Fruit fly (Drosophila melanogaster): ENCODE data around the gene Mnt.

The Mnt gene

dm6 chrX:3722209-3722608 is 50.6 kb downstream of the Mnt start:
- TF ChIP-seq CrebA (GFP tag; optimal IDR thresholded peaks at IDR 0.05; ENCODE audit: borderline replicate concordance) (no peak), Dfd (GFP tag; optimal IDR thresholded peaks at IDR 0.05) (no peak), Abd-B (GFP tag; optimal IDR thresholded peaks at IDR 0.05) (no peak), h (GFP tag; optimal IDR thresholded peaks at IDR 0.05) (peak; percentile 34), Vsx2 (GFP tag; optimal IDR thresholded peaks at IDR 0.05; ENCODE audit: partially characterized antibody) (no peak), Myc (optimal IDR thresholded peaks at IDR 0.05) (no peak), Hnf4 (GFP tag; optimal IDR thresholded peaks at IDR 0.05) (peak; percentile 7), foxo (GFP tag; optimal IDR thresholded peaks at IDR 0.05) (peak in 1 of 2 experiments; percentile 42), fru (GFP tag; optimal IDR thresholded peaks at IDR 0.05) (peak; percentile 21), ey (GFP tag; optimal IDR thresholded peaks at IDR 0.05) (peak; percentile 14), CG9705 (GFP tag; optimal IDR thresholded peaks at IDR 0.05) (no peak)

dm6 chrX:3722975-3723374 is 51.4 kb downstream of the Mnt start:
- TF ChIP-seq dl (GFP tag; optimal IDR thresholded peaks at IDR 0.05; ENCODE audit: insufficient read depth in 1 of 2, partially characterized antibody in 2 of 2) (peak in 1 of 2 experiments; percentile 62), dsf (GFP tag; optimal IDR thresholded peaks at IDR 0.05; ENCODE audit: borderline replicate concordance) (no peak), Dif (GFP tag; optimal IDR thresholded peaks at IDR 0.05; ENCODE audit: partially characterized antibody) (peak; percentile 60)

- no peak for TF ChIP-seq Dif (GFP tag; optimal IDR thresholded peaks at IDR 0.05; ENCODE audit: partially characterized antibody)
- TF ChIP-seq rgr (GFP tag; optimal IDR thresholded peaks at IDR 0.05), result no peak
- no peak for TF ChIP-seq Mio (GFP tag; optimal IDR thresholded peaks at IDR 0.05)
- no peak for TF ChIP-seq dmrt93B (GFP tag; optimal IDR thresholded peaks at IDR 0.05)
- no peak for TF ChIP-seq Abd-B (GFP tag; optimal IDR thresholded peaks at IDR 0.05)
- no peak for TF ChIP-seq tai (GFP tag; optimal IDR thresholded peaks at IDR 0.05)
- no peak for TF ChIP-seq CG32264 (GFP tag; optimal IDR thresholded peaks at IDR 0.05)
- TF ChIP-seq CG9705 (GFP tag; optimal IDR thresholded peaks at IDR 0.05), result no peak
- TF ChIP-seq pan (optimal IDR thresholded peaks at IDR 0.05), result no peak
- TF ChIP-seq dsf (GFP tag; optimal IDR thresholded peaks at IDR 0.05; ENCODE audit: borderline replicate concordance), result no peak
- TF ChIP-seq dl (GFP tag; optimal IDR thresholded peaks at IDR 0.05; ENCODE audit: insufficient read depth in 1 of 2, partially characterized antibody in 2 of 2), result no peak
- TF ChIP-seq Jra (GFP tag; optimal IDR thresholded peaks at IDR 0.05), result no peak
- TF ChIP-seq usp (GFP tag; optimal IDR thresholded peaks at IDR 0.05), result no peak
- no peak for TF ChIP-seq sage (GFP tag; optimal IDR thresholded peaks at IDR 0.05)
- TF ChIP-seq h (GFP tag; optimal IDR thresholded peaks at IDR 0.05), result no peak
- no peak for TF ChIP-seq Hr78 (GFP tag; optimal IDR thresholded peaks at IDR 0.05)
- no peak for TF ChIP-seq Sp1 (GFP tag; optimal IDR thresholded peaks at IDR 0.05)
- TF ChIP-seq Rel (GFP tag; optimal IDR thresholded peaks at IDR 0.05), result no peak
- no peak for TF ChIP-seq Rel (tag; optimal IDR thresholded peaks at IDR 0.05)
- TF ChIP-seq brk (GFP tag; optimal IDR thresholded peaks at IDR 0.05), result no peak
These were observed 53.4 kb downstream of the Mnt start for dm6 chrX:3725047-3725446.

- TF ChIP-seq Myc (optimal IDR thresholded peaks at IDR 0.05) (no peak), Hr78 (GFP tag; optimal IDR thresholded peaks at IDR 0.05) (no peak), Dif (GFP tag; optimal IDR thresholded peaks at IDR 0.05; ENCODE audit: partially characterized antibody) (no peak), h (GFP tag; optimal IDR thresholded peaks at IDR 0.05) (no peak), rgr (GFP tag; optimal IDR thresholded peaks at IDR 0.05) (no peak), HLH106 (tag; optimal IDR thresholded peaks at IDR 0.05) (no peak), pan (optimal IDR thresholded peaks at IDR 0.05) (no peak), ey (GFP tag; optimal IDR thresholded peaks at IDR 0.05) (no peak), jim (GFP tag; optimal IDR thresholded peaks at IDR 0.05) (no peak), psq (GFP tag; optimal IDR thresholded peaks at IDR 0.05) (no peak), sage (GFP tag; optimal IDR thresholded peaks at IDR 0.05) (no peak), Mio (GFP tag; optimal IDR thresholded peaks at IDR 0.05) (no peak), Abd-B (GFP tag; optimal IDR thresholded peaks at IDR 0.05) (no peak), fru (GFP tag; optimal IDR thresholded peaks at IDR 0.05) (no peak), lola (GFP tag; optimal IDR thresholded peaks at IDR 0.05) (no peak), Sp1 (GFP tag; optimal IDR thresholded peaks at IDR 0.05) (no peak), br (GFP tag; optimal IDR thresholded peaks at IDR 0.05) (no peak), Dfd (GFP tag; optimal IDR thresholded peaks at IDR 0.05) (no peak), Hnf4 (GFP tag; optimal IDR thresholded peaks at IDR 0.05) (no peak)
These were observed 54.3 kb downstream of the Mnt start for dm6 chrX:3725916-3726315.

- TF ChIP-seq fru (GFP tag; optimal IDR thresholded peaks at IDR 0.05) (peak; percentile 30), Rel (GFP tag; optimal IDR thresholded peaks at IDR 0.05) (no peak), Rel (tag; optimal IDR thresholded peaks at IDR 0.05) (no peak), Dfd (GFP tag; optimal IDR thresholded peaks at IDR 0.05) (no peak), sage (GFP tag; optimal IDR thresholded peaks at IDR 0.05) (no peak), N (GFP tag; optimal IDR thresholded peaks at IDR 0.05) (no peak), Dif (GFP tag; optimal IDR thresholded peaks at IDR 0.05; ENCODE audit: partially characterized antibody) (no peak), dmrt93B (GFP tag; optimal IDR thresholded peaks at IDR 0.05) (no peak), Hr78 (GFP tag; optimal IDR thresholded peaks at IDR 0.05) (no peak), HLH106 (tag; optimal IDR thresholded peaks at IDR 0.05) (peak; percentile 7), GATAd (GFP tag; optimal IDR thresholded peaks at IDR 0.05) (no peak), jim (GFP tag; optimal IDR thresholded peaks at IDR 0.05) (no peak), Mio (GFP tag; optimal IDR thresholded peaks at IDR 0.05) (no peak), foxo (GFP tag; optimal IDR thresholded peaks at IDR 0.05) (peak in 1 of 2 experiments; percentile 43), pan (optimal IDR thresholded peaks at IDR 0.05) (no peak), Hnf4 (GFP tag; optimal IDR thresholded peaks at IDR 0.05) (no peak), woc (GFP tag; optimal IDR thresholded peaks at IDR 0.05) (no peak), Jra (GFP tag; optimal IDR thresholded peaks at IDR 0.05) (no peak), psq (GFP tag; optimal IDR thresholded peaks at IDR 0.05) (no peak), CG9705 (GFP tag; optimal IDR thresholded peaks at IDR 0.05) (no peak), h (GFP tag; optimal IDR thresholded peaks at IDR 0.05) (no peak)
These were observed 59.3 kb downstream of the Mnt start for dm6 chrX:3730879-3731278.
